Fruit fly (Drosophila melanogaster) whole organism: ENCODE data around the gene CG15818.
A peak's percentile ranks its signal among the peaks of the same experiment; 100 is the strongest.

ENCODE experiments used
- CG8478 ChIP-seq: fragments of >200 bp; optimal IDR thresholded peaks from 2 replicates; lab custom pipeline; 2018; ENCODE audit warnings: inconsistent platforms
- Dll ChIP-seq: fragments of >200 bp; optimal IDR thresholded peaks from 2 replicates; lab custom pipeline; 2017
- EcR ChIP-seq, 2 experiments: fragments of >200 bp; optimal IDR thresholded peaks; 2 replicates each; lab custom pipeline; 2017; ENCODE audit warnings: missing biosample characterization in 2 of 2, missing genetic modification characterization in 2 of 2, missing genetic modification reagents in 2 of 2
- pan ChIP-seq: fragments of >200 bp; optimal IDR thresholded peaks from 2 replicates; lab custom pipeline; 2017
- psq ChIP-seq: fragments of >200 bp; optimal IDR thresholded peaks from 2 replicates; lab custom pipeline; 2017
- usp ChIP-seq: fragments of >200 bp; optimal IDR thresholded peaks from 2 replicates; lab custom pipeline; 2017; ENCODE audit warnings: missing biosample characterization, missing genetic modification characterization, mixed read lengths

The CG15818 gene

DNA sequence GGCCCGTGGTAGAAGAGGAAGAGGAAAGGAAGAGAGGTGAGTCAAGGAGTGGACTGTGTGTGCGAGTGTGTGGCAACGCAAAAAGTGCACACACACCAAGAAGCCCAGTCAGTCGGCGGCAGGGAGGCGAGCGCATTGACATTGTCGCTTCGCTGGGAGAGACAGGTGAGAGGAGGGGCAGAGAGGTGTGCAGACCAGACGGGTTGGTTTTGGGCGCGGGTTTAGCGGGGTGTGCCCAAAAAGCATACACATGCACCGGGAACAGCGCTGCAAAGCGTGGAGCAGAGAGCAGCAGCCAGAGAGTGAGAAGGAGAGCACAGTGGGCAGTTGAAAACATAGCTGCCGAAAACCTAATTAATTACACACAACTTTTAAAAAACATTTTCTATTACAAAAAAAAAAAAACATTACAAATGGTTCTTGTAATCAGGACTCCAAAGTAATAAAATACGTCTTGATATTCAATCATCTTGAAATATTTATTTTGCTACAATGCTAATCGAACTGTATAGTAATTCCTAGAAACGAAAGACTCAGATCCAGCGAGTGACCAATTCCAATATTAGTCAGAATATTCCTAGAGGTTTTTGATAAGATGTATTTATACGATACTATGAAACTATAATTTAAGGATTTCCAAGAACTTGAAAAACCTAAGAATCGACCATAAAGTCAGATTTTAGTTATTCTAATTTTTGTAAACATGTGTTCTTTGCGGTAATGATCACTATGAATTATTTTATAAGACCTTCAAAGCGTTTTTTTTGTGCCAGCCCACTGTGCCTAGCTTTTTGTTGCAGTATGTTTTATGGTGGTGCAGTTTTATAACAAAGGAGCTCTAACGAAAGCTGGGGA is 11.9 kb downstream of the CG15818 start:
- peak; percentile 92 to 99 for TF ChIP-seq EcR (GFP tag; optimal IDR thresholded peaks at IDR 0.05; lab: Kevin White, UChicago)
- no peak for TF ChIP-seq psq (lab: Kevin White, UChicago)
- TF ChIP-seq Dll, result peak; percentile 44

DNA sequence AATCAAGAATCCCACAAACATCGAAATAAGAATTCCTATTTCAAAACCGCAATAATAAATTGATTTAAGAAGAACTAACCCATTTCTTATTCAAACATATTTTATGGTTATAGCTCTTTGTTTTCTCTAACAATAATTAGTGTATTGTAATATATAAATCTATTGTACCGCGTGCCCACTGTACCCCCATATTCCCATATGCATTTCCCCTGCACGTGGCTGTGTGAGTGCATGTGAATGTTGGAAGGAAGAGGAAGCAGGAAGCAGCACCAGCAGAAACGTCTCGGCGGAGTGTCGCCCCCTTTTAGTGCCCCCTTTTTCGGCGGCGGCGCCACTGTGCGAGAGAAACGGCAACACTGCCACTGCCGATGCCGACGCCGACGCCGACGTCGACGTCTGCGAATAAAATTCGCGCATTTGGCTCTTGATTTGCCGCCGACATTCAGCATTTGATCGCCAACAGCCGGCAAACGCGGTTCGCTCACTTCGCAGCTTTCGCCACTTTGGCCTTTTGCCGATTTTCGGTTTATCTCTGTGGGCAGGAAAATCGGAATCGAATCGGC is 12.7 kb downstream of the CG15818 start:
- TF ChIP-seq usp (GFP tag; lab: Kevin White, UChicago), result no peak
- no peak for TF ChIP-seq CG8478
- no peak for TF ChIP-seq psq (lab: Kevin White, UChicago)
- peak in 1 of 2 experiments; percentile 6 for TF ChIP-seq EcR (GFP tag; optimal IDR thresholded peaks at IDR 0.05; lab: Kevin White, UChicago)
- TF ChIP-seq pan (lab: Kevin White, UChicago), result no peak
- TF ChIP-seq Dll, result no peak

DNA sequence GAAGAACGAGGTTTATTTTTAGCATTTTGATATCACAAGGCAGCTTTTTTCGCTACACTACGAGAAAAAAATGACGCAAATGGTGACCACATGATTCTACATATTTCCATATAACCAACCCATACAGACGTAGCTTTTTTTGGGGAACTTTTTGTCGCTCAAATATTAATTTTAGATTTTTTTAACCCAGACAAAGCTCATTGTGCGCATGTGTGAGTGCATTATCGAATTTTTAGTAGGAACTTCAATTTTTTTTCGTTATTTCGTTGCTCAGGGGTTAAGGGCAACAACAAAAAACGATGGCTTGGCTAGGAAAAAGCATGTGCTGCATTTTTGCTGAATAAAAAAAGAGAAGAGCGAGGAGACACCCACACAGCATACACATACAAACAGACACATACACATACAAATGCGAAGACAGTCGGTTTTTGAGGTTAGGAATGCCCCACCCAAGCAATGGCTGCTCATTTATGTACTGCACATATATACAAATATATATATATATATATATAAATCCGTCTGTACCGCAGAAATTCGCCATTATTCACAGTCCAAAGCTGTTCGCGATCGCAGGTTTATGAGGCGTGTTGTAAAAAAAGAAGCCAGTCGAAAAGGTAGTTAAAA is 13.7 kb downstream of the CG15818 start:
- TF ChIP-seq psq (lab: Kevin White, UChicago), result no peak
- TF ChIP-seq CG8478, result peak; percentile 16

DNA sequence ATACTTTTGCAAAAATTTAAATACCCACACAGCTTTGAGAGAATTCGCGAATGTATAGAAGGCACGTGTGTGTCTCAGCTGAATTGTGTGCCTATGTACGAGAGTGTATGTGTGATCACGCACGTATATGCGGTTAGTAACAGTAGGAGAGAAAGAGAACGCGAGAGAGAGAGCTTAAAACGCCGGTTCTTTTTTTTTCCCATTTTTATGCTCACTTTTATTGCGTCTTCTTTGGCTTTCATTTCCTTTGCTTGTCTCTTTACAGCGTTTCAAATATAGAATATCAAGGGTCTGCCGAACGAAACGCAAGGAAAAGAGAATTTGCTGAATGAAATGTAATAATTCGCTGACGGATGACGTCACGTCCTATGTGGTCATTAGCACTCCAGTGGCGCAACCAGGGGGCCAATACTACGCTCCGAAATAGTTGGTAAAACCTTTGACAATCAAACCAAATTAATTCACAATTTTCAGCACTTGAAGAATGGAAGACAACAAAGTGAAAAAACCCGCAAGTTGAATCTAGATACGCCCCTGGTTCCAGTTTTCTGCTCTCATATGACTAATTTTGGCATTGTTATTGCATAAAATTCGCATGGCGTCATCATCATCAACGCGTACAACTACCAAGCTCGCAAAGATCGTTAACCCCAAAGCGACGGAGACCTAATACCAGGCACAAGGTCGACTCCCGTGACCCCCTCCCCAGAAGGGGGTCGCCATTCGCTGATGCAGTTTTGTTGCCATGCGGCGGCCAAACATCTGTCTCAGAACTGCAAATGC is 14.4 kb downstream of the CG15818 start:
- no peak for TF ChIP-seq usp (GFP tag; lab: Kevin White, UChicago)
- TF ChIP-seq pan (lab: Kevin White, UChicago), result no peak
- TF ChIP-seq psq (lab: Kevin White, UChicago), result peak; percentile 19
- TF ChIP-seq CG8478, result no peak
- TF ChIP-seq EcR (GFP tag; optimal IDR thresholded peaks at IDR 0.05; lab: Kevin White, UChicago), result peak in 1 of 2 experiments; percentile 64
- TF ChIP-seq Dll, result no peak

DNA sequence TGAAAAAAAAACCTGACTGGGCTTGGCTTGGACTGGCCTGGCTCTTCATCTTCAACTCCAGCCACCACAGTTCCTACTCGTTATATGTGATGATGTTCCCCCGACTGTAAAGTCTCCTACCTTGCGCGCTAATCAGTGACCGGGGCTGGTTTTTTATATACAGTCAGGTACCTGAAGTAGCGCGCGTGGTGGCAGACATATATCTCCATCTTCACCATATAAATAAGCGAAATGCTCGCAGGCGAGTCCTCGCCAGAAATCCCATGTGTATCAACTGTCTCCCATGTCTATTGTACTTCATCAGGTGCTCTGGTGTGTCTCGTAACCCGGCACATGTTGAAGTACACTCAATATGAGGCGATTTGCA is 15.0 kb downstream of the CG15818 start:
- TF ChIP-seq EcR (GFP tag; optimal IDR thresholded peaks at IDR 0.05; lab: Kevin White, UChicago), result no peak
- no peak for TF ChIP-seq pan (lab: Kevin White, UChicago)
- TF ChIP-seq Dll, result no peak
- no peak for TF ChIP-seq psq (lab: Kevin White, UChicago)
- no peak for TF ChIP-seq usp (GFP tag; lab: Kevin White, UChicago)
- TF ChIP-seq CG8478, result no peak

DNA sequence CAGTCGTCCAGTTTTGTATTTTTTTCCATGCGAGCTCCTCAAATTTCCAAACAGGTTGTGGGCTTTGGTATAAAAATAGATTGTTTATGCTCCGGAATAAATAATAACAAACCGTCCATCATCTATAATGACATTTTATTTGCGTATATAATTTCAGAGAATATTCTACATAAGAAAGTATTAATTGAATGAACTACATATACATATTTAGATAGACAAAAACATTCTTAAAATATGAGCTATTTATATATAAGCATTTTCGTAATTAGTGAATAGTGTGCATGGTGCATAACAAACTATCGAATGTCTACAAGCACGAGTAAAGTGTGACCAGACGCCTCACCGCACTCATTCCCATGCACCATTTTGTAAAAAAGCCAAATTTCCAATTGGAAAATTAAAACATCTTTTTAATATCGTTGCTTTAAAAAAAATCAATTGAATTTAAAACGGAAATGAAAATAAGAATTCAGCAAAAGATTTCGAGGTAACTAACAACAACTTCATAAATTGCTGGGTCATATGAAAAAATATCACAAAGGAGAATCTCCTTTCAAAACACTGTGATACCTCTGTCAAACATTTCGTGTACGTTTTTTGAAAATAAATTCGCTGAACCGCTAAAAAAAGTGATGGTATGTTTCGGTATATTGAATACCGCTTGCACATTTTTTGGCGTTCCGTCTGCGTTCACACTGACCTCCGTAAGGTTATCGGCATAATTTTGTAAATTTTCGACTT is 15.8 kb downstream of the CG15818 start, which contains the start of gene muc:
muc (plus strand) TSS at position 541 of the 741 bp plus-strand sequence.
- TF ChIP-seq usp (GFP tag; lab: Kevin White, UChicago) (no peak), psq (lab: Kevin White, UChicago) (no peak), CG8478 (no peak), Dll (no peak), EcR (GFP tag; optimal IDR thresholded peaks at IDR 0.05; lab: Kevin White, UChicago) (no peak), pan (lab: Kevin White, UChicago) (no peak)

DNA sequence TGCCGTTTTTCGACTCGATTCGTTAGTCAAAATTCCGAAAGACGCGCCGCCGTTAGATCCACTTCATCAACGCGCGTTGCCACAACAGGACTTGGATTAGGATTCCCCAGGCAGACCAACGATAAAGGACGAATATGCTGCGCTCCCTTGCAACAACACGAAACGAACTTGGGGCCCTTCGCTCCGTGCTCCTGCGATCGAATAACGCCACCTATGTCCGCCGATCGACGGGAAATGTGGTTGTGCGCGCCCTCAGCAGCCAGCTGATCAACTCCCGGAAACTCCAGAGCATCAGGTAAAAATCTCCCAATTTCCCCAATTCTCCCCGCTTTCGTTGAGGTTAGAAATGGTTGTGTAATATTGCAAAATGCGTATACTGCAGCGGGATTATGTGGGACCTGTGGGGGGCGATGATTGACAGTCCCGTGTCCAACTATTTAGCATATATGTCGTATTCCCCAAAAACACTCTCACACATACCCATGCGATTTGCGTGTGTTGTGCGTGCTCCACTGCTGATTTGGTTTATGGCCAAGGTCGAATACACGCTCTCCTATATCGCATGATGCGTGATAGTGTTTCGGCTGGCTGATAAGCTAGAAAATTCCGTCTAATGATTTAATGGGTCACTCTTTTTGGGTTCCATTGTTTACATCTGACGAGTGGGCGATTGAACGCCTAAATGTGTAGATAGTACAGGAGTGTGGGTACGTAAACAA is 16.5 kb downstream of the CG15818 start:
- TF ChIP-seq usp (GFP tag; lab: Kevin White, UChicago) (no peak), EcR (GFP tag; optimal IDR thresholded peaks at IDR 0.05; lab: Kevin White, UChicago) (no peak), Dll (no peak), CG8478 (no peak), pan (lab: Kevin White, UChicago) (no peak), psq (lab: Kevin White, UChicago) (no peak)

DNA sequence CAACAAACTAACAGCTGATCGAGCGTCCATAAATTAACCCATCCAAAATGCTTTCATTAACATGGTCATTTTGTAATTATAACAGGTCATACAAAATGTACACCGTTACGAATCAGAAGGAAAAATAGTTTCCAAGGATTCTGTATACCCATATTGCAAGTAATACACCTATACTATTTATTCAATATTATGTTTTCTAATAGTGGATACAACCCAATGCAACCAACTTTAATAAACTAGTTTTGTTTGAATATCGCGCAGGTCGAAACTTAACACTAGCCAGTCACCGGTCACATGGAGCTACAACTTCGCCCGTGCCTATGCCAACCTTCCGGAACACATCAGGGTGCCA is 17.1 kb downstream of the CG15818 start:
- TF ChIP-seq pan (lab: Kevin White, UChicago), result peak; percentile 51
- no peak for TF ChIP-seq CG8478
- TF ChIP-seq EcR (GFP tag; optimal IDR thresholded peaks at IDR 0.05; lab: Kevin White, UChicago), result no peak
- no peak for TF ChIP-seq usp (GFP tag; lab: Kevin White, UChicago)

DNA sequence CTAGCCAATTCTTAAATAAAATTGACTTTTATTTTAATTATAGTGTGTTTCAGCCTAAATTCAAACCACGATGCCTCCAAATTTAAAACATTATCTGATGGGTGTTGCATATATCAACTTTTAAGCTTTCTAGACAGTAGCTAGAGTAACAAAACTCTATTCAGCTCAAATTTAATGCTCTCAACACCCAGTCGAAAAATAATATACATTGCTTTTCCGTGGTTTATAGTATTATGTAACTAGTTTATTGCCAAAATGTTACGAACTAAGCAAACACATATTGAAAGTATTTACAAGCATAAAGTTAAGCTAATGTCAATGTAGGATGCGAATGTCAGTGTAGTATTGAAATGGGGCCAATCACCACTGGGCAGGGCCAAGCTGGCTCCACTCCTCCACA is 19.6 kb downstream of the CG15818 start:
- TF ChIP-seq usp (GFP tag; lab: Kevin White, UChicago), result no peak
- TF ChIP-seq psq (lab: Kevin White, UChicago), result no peak
- no peak for TF ChIP-seq Dll
- no peak for TF ChIP-seq EcR (GFP tag; optimal IDR thresholded peaks at IDR 0.05; lab: Kevin White, UChicago)
- no peak for TF ChIP-seq pan (lab: Kevin White, UChicago)
- TF ChIP-seq CG8478, result no peak

DNA sequence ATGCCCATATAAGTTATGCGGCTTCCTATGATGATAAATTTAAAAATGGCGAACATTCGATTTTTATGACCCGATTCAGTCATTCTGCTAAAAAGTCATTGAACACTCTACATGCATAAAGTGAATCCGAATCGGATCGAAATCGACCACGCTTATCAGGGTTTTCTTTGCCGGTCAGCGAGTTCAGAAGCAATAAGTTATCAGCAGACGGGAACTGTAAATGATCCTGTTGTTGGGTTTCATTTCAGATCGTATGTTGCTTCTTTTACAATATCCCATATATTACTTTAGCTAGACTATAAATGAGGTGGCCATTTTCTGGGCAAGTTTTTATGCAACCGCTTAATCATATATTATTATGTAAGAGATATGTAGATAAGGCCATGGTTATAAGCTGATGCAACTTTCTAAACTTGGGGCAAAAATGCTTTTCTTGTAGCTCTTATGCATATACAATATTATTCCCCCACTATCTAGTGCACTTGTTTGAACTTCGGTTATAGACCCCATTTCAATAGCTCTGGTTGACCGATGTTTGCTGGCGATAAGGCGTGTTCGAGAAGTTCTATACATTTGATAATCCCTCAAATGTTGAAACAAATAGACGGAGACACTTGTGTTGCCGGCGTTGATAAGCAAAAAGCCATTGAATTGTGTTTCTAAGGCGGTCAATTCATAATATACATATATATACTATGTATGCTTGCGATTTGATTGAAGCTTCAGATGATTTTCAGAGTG is 21.3 kb downstream of the CG15818 start:
- TF ChIP-seq CG8478, result no peak
- no peak for TF ChIP-seq usp (GFP tag; lab: Kevin White, UChicago)
- no peak for TF ChIP-seq Dll
- no peak for TF ChIP-seq EcR (GFP tag; optimal IDR thresholded peaks at IDR 0.05; lab: Kevin White, UChicago)
- TF ChIP-seq pan (lab: Kevin White, UChicago), result no peak
